Worm (Caenorhabditis elegans) whole organism, L3 larva: ENCODE measurements around the gene F38A5.8.
"Not testable (repeated sequence)": the region's sequence is repeated elsewhere in the genome, so short reads cannot be mapped to it uniquely, and the experiment has no call there.

Source experiments
- aly-2 ChIP-seq: fragments of 150-350 bp; optimal IDR thresholded peaks from 2 replicates; lab custom pipeline; 2014; ENCODE audit warnings: missing biosample characterization, missing genetic modification characterization
- ama-1 ChIP-seq: fragments of 150-350 bp; optimal IDR thresholded peaks from 2 replicates; lab custom pipeline; 2018
- ceh-16 ChIP-seq: sonication (generic microtip); optimal IDR thresholded peaks from 2 replicates; lab custom pipeline; 2017; ENCODE audit warnings: missing biosample characterization, missing genetic modification characterization
- ceh-28 ChIP-seq: fragments of 150-350 bp; optimal IDR thresholded peaks from 2 replicates; lab custom pipeline; 2014; ENCODE audit warnings: missing biosample characterization, missing genetic modification reagents, missing genetic modification characterization
- ceh-9 ChIP-seq: sonication (generic microtip); optimal IDR thresholded peaks from 2 replicates; lab custom pipeline; 2018; ENCODE audit warnings: missing biosample characterization, missing genetic modification characterization
- egl-27 ChIP-seq: sonication (generic microtip); optimal IDR thresholded peaks from 4 replicates; lab custom pipeline; 2017; ENCODE audit warnings: missing biosample characterization, missing genetic modification reagents, missing genetic modification characterization
- elt-1 ChIP-seq: fragments of 150-350 bp; optimal IDR thresholded peaks from 2 replicates; lab custom pipeline; 2014; ENCODE audit warnings: missing biosample characterization, missing genetic modification characterization
- eor-1 ChIP-seq, 2 experiments: fragments of 150-350 bp; optimal IDR thresholded peaks; 2 replicates each; lab custom pipeline; 2014 to 2018; ENCODE audit warnings: missing biosample characterization in 2 of 2, missing genetic modification characterization in 2 of 2
- fkh-2 ChIP-seq: fragments of 150-350 bp; optimal IDR thresholded peaks from 2 replicates; lab custom pipeline; 2014; ENCODE audit warnings: missing biosample characterization, missing genetic modification reagents, missing genetic modification characterization
- fos-1 ChIP-seq: fragments of 150-350 bp; optimal IDR thresholded peaks from 2 replicates; lab custom pipeline; 2014; ENCODE audit warnings: missing biosample characterization, missing genetic modification characterization
- hmg-11 ChIP-seq: sonication (generic microtip); optimal IDR thresholded peaks from 2 replicates; lab custom pipeline; 2016; ENCODE audit warnings: missing genetic modification characterization, missing compliant biosample characterization
- jun-1 ChIP-seq: fragments of 150-350 bp; optimal IDR thresholded peaks from 2 replicates; lab custom pipeline; 2014; ENCODE audit warnings: missing biosample characterization, missing genetic modification reagents, missing genetic modification characterization
- lin-15B ChIP-seq: fragments of 150-350 bp; optimal IDR thresholded peaks from 2 replicates; lab custom pipeline; 2014; ENCODE audit warnings: missing biosample characterization, missing genetic modification characterization
- lin-39 ChIP-seq: fragments of 150-350 bp; optimal IDR thresholded peaks from 2 replicates; lab custom pipeline; 2018; ENCODE audit warnings: missing biosample characterization, missing genetic modification reagents, missing genetic modification characterization
- lsy-12 ChIP-seq: sonication (generic microtip); optimal IDR thresholded peaks from 2 replicates; lab custom pipeline; 2016; ENCODE audit warnings: mild to moderate bottlenecking, missing genetic modification characterization, missing compliant biosample characterization
- mdl-1 ChIP-seq: fragments of 150-350 bp; optimal IDR thresholded peaks from 2 replicates; lab custom pipeline; 2014; ENCODE audit warnings: missing biosample characterization, missing genetic modification characterization
- mml-1 ChIP-seq: fragments of 150-350 bp; sonication (generic microtip); optimal IDR thresholded peaks from 3 replicates; lab custom pipeline; 2014; ENCODE audit warnings: missing biosample characterization, missing genetic modification characterization
- nfya-1 ChIP-seq: sonication (generic microtip); optimal IDR thresholded peaks from 2 replicates; lab custom pipeline; 2017; ENCODE audit warnings: missing genetic modification characterization, mild to moderate bottlenecking, missing compliant biosample characterization, antibody characterized with exemption, moderate library complexity; ENCODE audit not compliant: insufficient read depth
- nhr-12 ChIP-seq: fragments of 150-350 bp; optimal IDR thresholded peaks from 2 replicates; lab custom pipeline; 2014; ENCODE audit warnings: missing biosample characterization, missing genetic modification characterization
- nhr-23 ChIP-seq: fragments of 150-350 bp; optimal IDR thresholded peaks from 2 replicates; lab custom pipeline; 2014; ENCODE audit warnings: missing biosample characterization, missing genetic modification reagents, missing genetic modification characterization
- nhr-237 ChIP-seq: fragments of 150-350 bp; optimal IDR thresholded peaks from 2 replicates; lab custom pipeline; 2014; ENCODE audit warnings: missing biosample characterization, missing genetic modification characterization
- nhr-28 ChIP-seq: fragments of 150-350 bp; optimal IDR thresholded peaks from 2 replicates; lab custom pipeline; 2014; ENCODE audit warnings: missing biosample characterization, missing genetic modification characterization
- nhr-43 ChIP-seq: sonication (generic microtip); optimal IDR thresholded peaks from 2 replicates; lab custom pipeline; 2016; ENCODE audit warnings: mild to moderate bottlenecking, missing genetic modification characterization, missing compliant biosample characterization; ENCODE audit not compliant: poor library complexity, severe bottlenecking
- nhr-67 ChIP-seq: fragments of 150-350 bp; optimal IDR thresholded peaks from 2 replicates; lab custom pipeline; 2014; ENCODE audit warnings: missing biosample characterization, missing genetic modification characterization
- nhr-76 ChIP-seq: fragments of 150-350 bp; sonication (generic microtip); optimal IDR thresholded peaks from 5 replicates; lab custom pipeline; 2014; ENCODE audit warnings: missing biosample characterization, missing genetic modification characterization
- pha-4 ChIP-seq: fragments of 150-350 bp; optimal IDR thresholded peaks from 2 replicates; lab custom pipeline; 2014; ENCODE audit warnings: missing biosample characterization, missing genetic modification reagents, missing genetic modification characterization
- pqm-1 ChIP-seq: fragments of 150-350 bp; optimal IDR thresholded peaks from 2 replicates; lab custom pipeline; 2017; ENCODE audit warnings: missing biosample characterization, missing genetic modification characterization, inconsistent platforms
- sea-2 ChIP-seq: fragments of 150-350 bp; sonication (generic microtip); optimal IDR thresholded peaks from 4 replicates; lab custom pipeline; 2014; ENCODE audit warnings: missing biosample characterization, missing genetic modification reagents, missing genetic modification characterization
- skn-1 ChIP-seq: fragments of 150-350 bp; optimal IDR thresholded peaks from 2 replicates; lab custom pipeline; 2014; ENCODE audit warnings: missing biosample characterization, missing genetic modification characterization
- tbx-2 ChIP-seq: sonication (generic microtip); optimal IDR thresholded peaks from 2 replicates; lab custom pipeline; 2016; ENCODE audit warnings: mild to moderate bottlenecking, missing genetic modification characterization, missing compliant biosample characterization
- unc-62 ChIP-seq: fragments of 150-350 bp; sonication (generic microtip); optimal IDR thresholded peaks from 4 replicates; lab custom pipeline; 2014; ENCODE audit warnings: missing biosample characterization, missing genetic modification reagents, missing genetic modification characterization
- zag-1 ChIP-seq: fragments of 150-350 bp; optimal IDR thresholded peaks from 2 replicates; lab custom pipeline; 2014; ENCODE audit warnings: missing biosample characterization, missing genetic modification characterization
- ztf-11 ChIP-seq: fragments of 150-350 bp; optimal IDR thresholded peaks from 2 replicates; lab custom pipeline; 2014; ENCODE audit warnings: missing biosample characterization, missing genetic modification characterization

Gene F38A5.8

DNA sequence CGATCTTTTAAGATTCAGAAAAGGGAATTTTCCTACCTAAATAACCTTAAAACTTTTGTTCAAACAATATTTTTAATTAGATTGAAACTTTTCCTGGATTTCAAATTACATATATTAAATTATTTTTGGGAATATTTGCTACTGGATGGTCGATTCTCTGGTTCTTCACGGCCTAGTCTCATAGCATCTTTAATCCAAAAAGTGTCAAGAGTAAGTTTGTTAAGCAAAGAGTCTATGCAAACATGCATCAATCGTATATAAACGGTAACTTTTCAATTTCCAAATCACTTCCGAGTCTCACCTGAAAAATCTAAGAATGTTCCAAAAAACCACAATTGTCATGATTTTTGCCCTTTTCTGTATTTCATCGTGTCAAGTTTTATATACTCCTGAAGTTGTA lies 1.6 kb upstream of the F38A5.8 start, which contains the start of gene nspb-4:
Gene nspb-4, plus strand, starts transcription at position 301 of the 400 bp plus-strand sequence.
- TF ChIP-seq pha-4, ceh-28, ceh-16 (tag; lab: Kevin White, UChicago): not testable (repeated sequence)

ce11 chrIV:6598740-6599139 lies 807 bp upstream of the F38A5.8 start, which contains the start of gene nspb-5:
nspb-5 (plus strand) TSS chrIV:6599040.
- TF ChIP-seq nhr-43, egl-27, nhr-23 (tag; lab: Kevin White, UChicago): not testable (repeated sequence)

DNA sequence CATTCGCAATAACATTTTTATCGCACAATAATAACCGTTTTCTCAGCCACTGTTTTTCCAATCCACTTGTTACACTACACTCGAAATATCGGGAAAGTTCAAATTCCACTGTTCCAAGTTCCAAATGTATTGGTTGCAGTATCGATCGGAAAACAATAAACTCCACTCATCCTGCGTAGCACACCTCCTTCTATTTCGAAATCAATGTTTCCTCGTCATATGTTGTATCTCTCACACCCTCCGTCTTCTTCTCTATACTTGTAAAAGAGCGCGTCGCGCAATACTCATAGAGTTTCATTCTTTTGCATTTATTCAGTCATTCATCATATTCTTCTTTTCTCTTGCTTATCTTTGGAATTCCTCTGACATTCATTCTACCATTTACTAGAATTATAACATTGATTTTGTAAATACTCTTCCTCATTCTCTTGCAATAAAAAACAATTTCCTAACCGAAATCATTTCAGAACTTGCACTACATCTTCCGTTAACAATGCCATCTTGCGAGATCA lies 1.7 kb downstream of the F38A5.8 start, which contains the start of gene sup-36:
Gene sup-36, plus strand, starts transcription at position 462 of the 512 bp plus-strand sequence.
- no peak for TF ChIP-seq nhr-67
- TF ChIP-seq lsy-12 = no peak
- TF ChIP-seq ceh-28 (tag; lab: Kevin White, UChicago) = peak; percentile 64
- TF ChIP-seq egl-27 (tag; lab: Kevin White, UChicago) = no peak
- TF ChIP-seq nfya-1 (tag; lab: Kevin White, UChicago) = peak; percentile 40
- peak; percentile 20 for TF ChIP-seq hmg-11 (tag; lab: Kevin White, UChicago)
- TF ChIP-seq pha-4 (tag; lab: Kevin White, UChicago) = peak; percentile 3
- no peak for TF ChIP-seq pqm-1 (tag; lab: Kevin White, UChicago)

DNA sequence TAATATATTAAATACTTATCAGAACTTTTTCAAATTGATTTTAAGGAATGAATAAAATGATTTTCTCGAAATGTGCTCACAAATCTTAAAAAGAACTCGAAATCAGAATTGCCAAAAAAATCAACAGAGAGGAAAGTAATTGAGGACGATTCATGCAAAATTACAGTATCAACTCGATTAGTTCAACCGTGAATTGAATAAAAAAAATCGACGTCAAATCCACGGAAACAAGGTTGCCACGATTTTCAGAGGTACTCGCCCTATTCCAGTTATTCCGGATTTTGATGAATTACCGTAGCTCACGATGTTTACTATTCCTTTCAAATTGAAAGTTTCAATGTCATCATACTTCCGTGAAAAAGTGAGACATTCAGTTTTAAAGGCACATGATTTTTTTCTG lies 2.8 kb downstream of the F38A5.8 start, which contains the start of gene F15B10.3:
Gene F15B10.3, plus strand, starts transcription at position 301 of the 400 bp plus-strand sequence.
- TF ChIP-seq skn-1 (no peak), unc-62 (GFP tag; lab: Kevin White, UChicago) (no peak), nhr-76 (tag; lab: Kevin White, UChicago) (no peak), zag-1 (no peak), nhr-43 (tag; lab: Kevin White, UChicago) (no peak), lin-39 (tag; lab: Kevin White, UChicago) (no peak)

- TF ChIP-seq nhr-237 (tag; lab: Kevin White, UChicago) (no peak), nhr-43 (tag; lab: Kevin White, UChicago) (no peak), eor-1 (tag; optimal IDR thresholded peaks at IDR 0.05; lab: Kevin White, UChicago) (no peak), skn-1 (no peak), ceh-28 (tag; lab: Kevin White, UChicago) (no peak), zag-1 (no peak), nfya-1 (tag; lab: Kevin White, UChicago) (no peak), tbx-2 (tag; lab: Kevin White, UChicago) (no peak), lin-15B (tag; lab: Kevin White, UChicago) (no peak), unc-62 (GFP tag; lab: Kevin White, UChicago) (no peak), jun-1 (tag; lab: Kevin White, UChicago) (no peak), fkh-2 (tag; lab: Kevin White, UChicago) (no peak), nhr-76 (tag; lab: Kevin White, UChicago) (no peak), hmg-11 (tag; lab: Kevin White, UChicago) (no peak), sea-2 (GFP tag; lab: Kevin White, UChicago) (no peak), lin-39 (tag; lab: Kevin White, UChicago) (no peak)
Measured at ce11 chrIV:6603549-6603948, 4.0 kb downstream of the F38A5.8 start.

DNA sequence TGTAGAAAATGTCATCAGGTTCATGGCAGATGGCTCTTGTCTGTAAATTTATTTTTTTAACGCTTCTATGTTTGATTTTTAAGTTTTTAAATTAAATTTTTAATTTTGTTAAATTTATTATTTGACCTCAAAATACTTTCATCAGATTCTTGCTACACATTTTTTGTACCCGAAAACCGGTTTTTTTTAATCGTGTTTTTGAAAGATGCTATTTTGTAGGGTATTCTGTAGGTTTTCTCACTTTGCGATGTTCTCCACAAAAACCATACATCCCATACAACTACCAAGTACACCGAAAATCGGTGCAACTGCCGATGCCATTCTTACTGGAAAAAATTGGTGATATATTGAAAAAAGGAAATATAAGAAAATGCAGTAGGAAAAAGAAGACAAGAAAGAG lies 6.3 kb downstream of the F38A5.8 start, which contains the start of gene nstp-2:
Gene nstp-2, minus strand, starts transcription at position 326 of the 400 bp plus-strand sequence.
- TF ChIP-seq pqm-1 (tag; lab: Kevin White, UChicago) = no peak
- no peak for TF ChIP-seq lsy-12
- no peak for TF ChIP-seq aly-2 (tag; lab: Kevin White, UChicago)
- no peak for TF ChIP-seq skn-1
- no peak for TF ChIP-seq nhr-67
- no peak for TF ChIP-seq nhr-23 (tag; lab: Kevin White, UChicago)
- TF ChIP-seq nhr-28 (tag; lab: Kevin White, UChicago) = no peak
- TF ChIP-seq elt-1 (tag; lab: Kevin White, UChicago) = no peak
- no peak for TF ChIP-seq mdl-1 (tag; lab: Kevin White, UChicago)
- TF ChIP-seq lin-15B (tag; lab: Kevin White, UChicago) = no peak
- no peak for TF ChIP-seq ceh-9 (tag; lab: Kevin White, UChicago)
- no peak for TF ChIP-seq mml-1 (tag; lab: Kevin White, UChicago)
- TF ChIP-seq nhr-76 (tag; lab: Kevin White, UChicago) = no peak
- TF ChIP-seq fos-1 (tag; lab: Kevin White, UChicago) = no peak
- no peak for TF ChIP-seq ama-1 (lab: Kevin White, UChicago)
- TF ChIP-seq ztf-11 (tag; lab: Kevin White, UChicago) = no peak
- TF ChIP-seq nhr-12 (tag; lab: Kevin White, UChicago) = no peak
- TF ChIP-seq unc-62 (GFP tag; lab: Kevin White, UChicago) = no peak
- no peak for TF ChIP-seq hmg-11 (tag; lab: Kevin White, UChicago)
